Worm (Caenorhabditis elegans): Measurements from ENCODE around the gene pacs-1.
A peak's percentile ranks its signal among the peaks of the same experiment; 100 is the strongest.

pacs-1 gene

DNA sequence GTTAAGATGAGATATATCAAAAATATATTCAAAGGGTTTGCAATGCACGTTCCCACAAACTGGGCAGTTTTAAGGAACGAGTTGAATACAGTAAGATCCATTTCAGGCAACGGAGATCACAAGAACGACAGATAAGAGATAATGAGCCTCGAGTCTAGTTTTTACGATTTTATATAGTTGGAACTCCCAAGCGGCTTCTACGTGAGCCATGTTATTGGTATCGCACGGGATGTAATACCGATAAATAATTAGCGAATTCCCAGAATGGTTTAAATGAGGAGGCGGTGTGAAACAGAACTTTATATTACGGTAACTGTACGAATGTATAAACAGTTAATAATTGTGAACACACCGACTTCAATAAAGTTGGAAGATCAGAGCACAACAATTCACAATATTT lies 18.2 kb downstream of the pacs-1 start, which contains the start of gene str-177:
str-177 (minus strand) TSS at position 101 of the 400 bp plus-strand sequence.
- TF ChIP-seq ztf-11 (tag; optimal IDR thresholded peaks at IDR 0.05) (no peak), efl-3 (GFP tag; optimal IDR thresholded peaks at IDR 0.05) (no peak), xbp-1 (tag; optimal IDR thresholded peaks at IDR 0.05) (no peak), lin-13 (GFP tag; optimal IDR thresholded peaks at IDR 0.05) (no peak), fos-1 (tag; optimal IDR thresholded peaks at IDR 0.05) (no peak), lin-14 (GFP tag; optimal IDR thresholded peaks at IDR 0.05) (no peak), nhr-237 (tag; optimal IDR thresholded peaks at IDR 0.05) (no peak), fkh-8 (tag; optimal IDR thresholded peaks at IDR 0.05) (no peak), pax-3 (tag; optimal IDR thresholded peaks at IDR 0.05) (no peak), blmp-1 (tag; optimal IDR thresholded peaks at IDR 0.05) (no peak), pqm-1 (tag; optimal IDR thresholded peaks at IDR 0.05) (no peak), ces-1 (GFP tag; optimal IDR thresholded peaks at IDR 0.05) (no peak), ceh-88 (GFP tag; IDR thresholded peaks at IDR 0.05) (no peak), ceh-82 (tag; optimal IDR thresholded peaks at IDR 0.05) (no peak), swsn-7 (tag; optimal IDR thresholded peaks at IDR 0.05) (no peak), nhr-85 (tag) (no peak), nhr-76 (tag; optimal IDR thresholded peaks at IDR 0.05) (no peak), ceh-90 (tag; optimal IDR thresholded peaks at IDR 0.05) (no peak), jun-1 (tag; optimal IDR thresholded peaks at IDR 0.05) (no peak)

DNA sequence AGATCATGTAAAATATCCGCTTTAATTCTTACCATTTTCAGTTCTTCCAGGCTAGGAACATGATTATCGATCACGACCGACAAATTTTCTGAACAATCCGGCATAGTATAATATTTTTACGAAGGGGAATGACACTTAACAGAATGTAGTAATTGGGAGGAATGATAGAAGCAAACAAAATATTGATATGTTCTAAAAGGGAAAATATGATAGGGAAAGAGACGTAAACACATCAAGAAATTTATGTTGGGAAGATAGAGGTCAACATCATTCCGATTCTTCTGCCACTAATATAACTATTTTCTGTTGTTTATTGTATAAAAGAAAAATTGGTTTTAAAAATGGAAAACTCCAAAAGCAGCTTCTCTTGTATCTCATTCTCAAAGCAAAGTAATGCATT lies 19.9 kb downstream of the pacs-1 start, which contains the start of gene C24B5.4:
C24B5.4 (minus strand) TSS at position 206 of the 400 bp plus-strand sequence.
- TF ChIP-seq unc-62 (GFP tag; optimal IDR thresholded peaks at IDR 0.05) (no peak), blmp-1 (tag; optimal IDR thresholded peaks at IDR 0.05) (peak; percentile 41), nhr-77 (tag; optimal IDR thresholded peaks at IDR 0.05) (no peak), nhr-71 (tag; optimal IDR thresholded peaks at IDR 0.05) (no peak), unc-86 (tag; optimal IDR thresholded peaks at IDR 0.05) (no peak)

DNA sequence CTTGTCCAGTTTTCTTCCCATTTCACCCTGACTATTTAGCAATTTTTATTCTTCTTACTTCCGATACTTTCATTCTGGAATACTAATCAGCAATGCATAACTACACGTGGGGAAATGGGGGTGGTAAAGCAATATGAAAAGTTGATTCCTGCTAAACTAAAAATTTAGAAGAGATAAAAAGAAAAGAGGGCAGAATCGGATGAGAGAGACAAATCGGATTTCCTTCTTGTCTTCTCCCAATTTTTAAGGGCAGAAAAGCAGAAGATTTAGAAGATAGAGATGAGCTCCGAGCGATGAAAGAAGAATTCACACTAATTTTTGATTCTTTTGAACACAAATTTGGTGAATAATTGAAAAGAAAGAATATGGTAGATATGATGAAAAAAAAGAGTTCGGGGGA lies 23.0 kb downstream of the pacs-1 start:
- no peak for TF ChIP-seq ztf-4 (tag; optimal IDR thresholded peaks at IDR 0.05)
- TF ChIP-seq egl-13 (tag; optimal IDR thresholded peaks at IDR 0.05): peak; percentile 27
- TF ChIP-seq snu-23 (GFP tag; optimal IDR thresholded peaks at IDR 0.05): no peak
- TF ChIP-seq lin-39 (tag; optimal IDR thresholded peaks at IDR 0.05): no peak
- no peak for TF ChIP-seq rnt-1 (tag; optimal IDR thresholded peaks at IDR 0.05)
- peak; percentile 22 for TF ChIP-seq nhr-47 (tag; optimal IDR thresholded peaks at IDR 0.05)
- TF ChIP-seq fkh-8 (tag; optimal IDR thresholded peaks at IDR 0.05): peak; percentile 1
- TF ChIP-seq unc-86 (tag; optimal IDR thresholded peaks at IDR 0.05): no peak
- no peak for TF ChIP-seq egl-27 (tag; optimal IDR thresholded peaks at IDR 0.05)
- TF ChIP-seq sox-4 (tag; optimal IDR thresholded peaks at IDR 0.05): no peak
- TF ChIP-seq ztf-11 (tag; optimal IDR thresholded peaks at IDR 0.05): no peak
- TF ChIP-seq ceh-63 (GFP tag; optimal IDR thresholded peaks at IDR 0.05): no peak
- peak in 1 of 3 experiments; percentile 22 for TF ChIP-seq ceh-82 (tag; optimal IDR thresholded peaks at IDR 0.05)
- peak; percentile 74 for TF ChIP-seq lin-14 (GFP tag; optimal IDR thresholded peaks at IDR 0.05)
- no peak for TF ChIP-seq unc-98 (GFP tag; IDR thresholded peaks at IDR 0.05)
- TF ChIP-seq ces-1 (GFP tag; optimal IDR thresholded peaks at IDR 0.05): no peak
- no peak for TF ChIP-seq efl-1 (optimal IDR thresholded peaks at IDR 0.05)
- TF ChIP-seq efl-1 (GFP tag; optimal IDR thresholded peaks at IDR 0.05 in 1 of 2): peak in 1 of 2 experiments; percentile 17
- peak; percentile 25 for TF ChIP-seq dsc-1 (tag; optimal IDR thresholded peaks at IDR 0.05)
- TF ChIP-seq nhr-77 (tag; optimal IDR thresholded peaks at IDR 0.05): no peak
- TF ChIP-seq ets-5 (GFP tag; IDR thresholded peaks at IDR 0.05): no peak
- no peak for TF ChIP-seq hlh-4 (tag; optimal IDR thresholded peaks at IDR 0.05)
- peak; percentile 53 for TF ChIP-seq fkh-10 (GFP tag; optimal IDR thresholded peaks at IDR 0.05)
- no peak for TF ChIP-seq nhr-28 (tag; optimal IDR thresholded peaks at IDR 0.05)
- TF ChIP-seq nhr-12 (tag; optimal IDR thresholded peaks at IDR 0.05): no peak

Data from whole organism, L1 larva.